Fruit fly (Drosophila melanogaster) Kc167 (cell line): Measurements from ENCODE around the gene CG34347.

Experiments
- Myc ChIP-seq: fragments of >200 bp; optimal IDR thresholded peaks from 2 replicates; lab custom pipeline; 2017; ENCODE audit warnings: missing external identifiers
- Sin3A ChIP-seq: fragments of >200 bp; optimal IDR thresholded peaks from 2 replicates; lab custom pipeline; 2018; ENCODE audit warnings: missing external identifiers
- h ChIP-seq: fragments of >200 bp; optimal IDR thresholded peaks from 3 replicates; lab custom pipeline; 2018; ENCODE audit warnings: missing external identifiers
- psq ChIP-seq: fragments of >200 bp; optimal IDR thresholded peaks from 2 replicates; lab custom pipeline; 2017; ENCODE audit warnings: missing external identifiers

DNA sequence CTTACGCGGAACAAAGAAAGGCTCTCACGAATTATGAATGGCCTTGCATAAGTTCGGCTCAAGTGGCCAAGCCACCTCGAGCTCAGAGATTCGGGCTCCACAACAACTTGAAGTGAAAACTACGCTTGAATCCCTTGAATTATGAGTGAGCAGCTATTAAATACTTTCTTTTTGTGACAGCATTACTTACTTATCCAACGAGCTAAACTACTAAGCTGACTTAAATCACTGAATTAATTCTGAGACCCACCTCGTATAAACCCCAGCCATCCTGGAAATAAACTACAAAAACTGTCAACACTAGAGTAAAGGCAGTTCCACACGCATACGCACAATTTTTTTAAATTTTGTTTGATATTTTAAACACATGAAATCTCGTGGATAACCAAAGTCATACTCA is 61.2 kb downstream of the CG34347 start, which contains the start of gene gskt:
- TF ChIP-seq Sin3A (no peak), Myc (lab: Kevin White, UChicago) (no peak), psq (lab: Kevin White, UChicago) (no peak), h (lab: Kevin White, UChicago) (no peak)
